Worm (Caenorhabditis elegans) whole organism, late embryonic: ENCODE measurements around the gene hum-6.

Experiments
- F13H6.1 ChIP-seq: sonication (generic microtip); optimal IDR thresholded peaks from 2 replicates; lab custom pipeline; 2016; ENCODE audit warnings: missing genetic modification characterization, missing compliant biosample characterization
- K02D7.2 ChIP-seq: sonication (generic microtip); optimal IDR thresholded peaks from 2 replicates; lab custom pipeline; 2017; ENCODE audit warnings: mild to moderate bottlenecking, missing genetic modification characterization, missing compliant biosample characterization
- K09A11.1 ChIP-seq: sonication (generic microtip); optimal IDR thresholded peaks from 2 replicates; lab custom pipeline; 2017; ENCODE audit warnings: antibody characterized with exemption, mild to moderate bottlenecking, missing genetic modification characterization, missing compliant biosample characterization; ENCODE audit not compliant: insufficient read depth
- ahr-1 ChIP-seq: sonication (generic microtip); optimal IDR thresholded peaks from 2 replicates; lab custom pipeline; 2016; ENCODE audit warnings: missing genetic modification characterization, missing compliant biosample characterization
- ama-1 ChIP-seq: fragments of 150-350 bp; optimal IDR thresholded peaks from 2 replicates; lab custom pipeline; 2014
- ceh-14 ChIP-seq: sonication (generic microtip); optimal IDR thresholded peaks from 2 replicates; lab custom pipeline; 2016; ENCODE audit warnings: missing genotype, missing genetic modification characterization, missing compliant biosample characterization
- ceh-18 ChIP-seq: sonication (generic microtip); optimal IDR thresholded peaks from 2 replicates; lab custom pipeline; 2016; ENCODE audit warnings: missing genetic modification characterization, missing compliant biosample characterization
- ceh-19 ChIP-seq: fragments of 200-800 bp; sonication (Bioruptor generic); optimal IDR thresholded peaks from 2 replicates; lab custom pipeline; 2018; ENCODE audit warnings: mild to moderate bottlenecking, missing genetic modification characterization, missing compliant biosample characterization
- ceh-22 ChIP-seq: sonication (generic microtip); optimal IDR thresholded peaks from 2 replicates; lab custom pipeline; 2017; ENCODE audit warnings: missing biosample characterization, missing genetic modification characterization
- ceh-24 ChIP-seq: sonication (generic microtip); optimal IDR thresholded peaks from 2 replicates; lab custom pipeline; 2016; ENCODE audit warnings: mild to moderate bottlenecking, missing genetic modification characterization, missing compliant biosample characterization
- ceh-30 ChIP-seq: fragments of 150-350 bp; optimal IDR thresholded peaks from 2 replicates; lab custom pipeline; 2014; ENCODE audit warnings: missing biosample characterization, missing genetic modification characterization
- ceh-6 ChIP-seq: fragments of 200-800 bp; sonication (Bioruptor generic); optimal IDR thresholded peaks from 2 replicates; lab custom pipeline; 2018; ENCODE audit warnings: mild to moderate bottlenecking, missing genetic modification characterization, missing compliant biosample characterization
- ceh-9 ChIP-seq: sonication (generic microtip); optimal IDR thresholded peaks from 2 replicates; lab custom pipeline; 2016; ENCODE audit warnings: mild to moderate bottlenecking, missing genetic modification characterization, inconsistent platforms, missing compliant biosample characterization
- dmd-4 ChIP-seq: sonication (generic microtip); optimal IDR thresholded peaks from 2 replicates; lab custom pipeline; 2016; ENCODE audit warnings: borderline replicate concordance, missing genetic modification characterization, missing compliant biosample characterization
- elt-2 ChIP-seq: sonication (generic microtip); optimal IDR thresholded peaks from 2 replicates; lab custom pipeline; 2016; ENCODE audit warnings: missing genetic modification reagents, missing genetic modification characterization, missing compliant biosample characterization
- elt-4 ChIP-seq: sonication (generic microtip); optimal IDR thresholded peaks from 2 replicates; lab custom pipeline; 2016; ENCODE audit warnings: missing genetic modification characterization, missing compliant biosample characterization
- ets-4 ChIP-seq: sonication (generic microtip); optimal IDR thresholded peaks from 2 replicates; lab custom pipeline; 2016; ENCODE audit warnings: missing genetic modification characterization, missing compliant biosample characterization
- fkh-6 ChIP-seq: sonication (generic microtip); optimal IDR thresholded peaks from 2 replicates; lab custom pipeline; 2016; ENCODE audit warnings: missing genetic modification characterization, missing compliant biosample characterization
- hlh-13 ChIP-seq: fragments of 200-800 bp; sonication (Bioruptor generic); optimal IDR thresholded peaks from 2 replicates; lab custom pipeline; 2018; ENCODE audit warnings: mild to moderate bottlenecking, missing genetic modification characterization, missing compliant biosample characterization
- hlh-15 ChIP-seq: sonication (generic microtip); optimal IDR thresholded peaks from 2 replicates; lab custom pipeline; 2016; ENCODE audit warnings: missing genetic modification characterization, missing compliant biosample characterization
- hlh-30 ChIP-seq: sonication (generic microtip); optimal IDR thresholded peaks from 2 replicates; lab custom pipeline; 2017; ENCODE audit warnings: antibody characterized with exemption, missing genetic modification characterization, missing compliant biosample characterization; ENCODE audit not compliant: insufficient read depth
- hlh-8 ChIP-seq: sonication (generic microtip); optimal IDR thresholded peaks from 2 replicates; lab custom pipeline; 2016; ENCODE audit warnings: missing genotype, missing genetic modification characterization, missing compliant biosample characterization
- lim-6 ChIP-seq: sonication (generic microtip); optimal IDR thresholded peaks from 2 replicates; lab custom pipeline; 2016; ENCODE audit warnings: missing genetic modification characterization, missing compliant biosample characterization
- madf-2 ChIP-seq: sonication (generic microtip); optimal IDR thresholded peaks from 2 replicates; lab custom pipeline; 2017; ENCODE audit warnings: missing genetic modification characterization, missing compliant biosample characterization
- mec-3 ChIP-seq: sonication (generic microtip); optimal IDR thresholded peaks from 2 replicates; lab custom pipeline; 2016; ENCODE audit warnings: borderline replicate concordance, missing genetic modification characterization, missing compliant biosample characterization
- nhr-11 ChIP-seq: fragments of 150-350 bp; optimal IDR thresholded peaks from 2 replicates; lab custom pipeline; 2014; ENCODE audit warnings: missing biosample characterization, missing genetic modification characterization
- nhr-232 ChIP-seq: sonication (generic microtip); optimal IDR thresholded peaks from 2 replicates; lab custom pipeline; 2016; ENCODE audit warnings: missing genetic modification characterization, missing compliant biosample characterization
- pat-9 ChIP-seq: fragments of 200-800 bp; sonication (Bioruptor generic); optimal IDR thresholded peaks from 2 replicates; lab custom pipeline; 2018; ENCODE audit warnings: mild to moderate bottlenecking, missing genetic modification characterization, moderate library complexity, missing compliant biosample characterization
- pha-4 ChIP-seq: fragments of 150-350 bp; optimal IDR thresholded peaks from 2 replicates; lab custom pipeline; 2018; ENCODE audit warnings: missing biosample characterization, missing genetic modification reagents, missing genetic modification characterization
- pros-1 ChIP-seq: fragments of 150-350 bp; optimal IDR thresholded peaks from 2 replicates; lab custom pipeline; 2014; ENCODE audit warnings: missing biosample characterization, missing genetic modification reagents, missing genetic modification characterization
- ref-2 ChIP-seq: sonication (generic microtip); optimal IDR thresholded peaks from 2 replicates; lab custom pipeline; 2016; ENCODE audit warnings: missing genetic modification characterization, missing compliant biosample characterization
- sdc-2 ChIP-seq: sonication (generic microtip); optimal IDR thresholded peaks from 2 replicates; lab custom pipeline; 2016; ENCODE audit warnings: missing genotype, missing genetic modification characterization, missing compliant biosample characterization
- sox-2 ChIP-seq: fragments of 200-800 bp; sonication (Bioruptor generic); IDR thresholded peaks from 2 replicates; pipeline ENCODE4 v1.3.6; 2022; ENCODE audit warnings: missing genetic modification reagents, missing genetic modification characterization, missing compliant biosample characterization
- sox-4 ChIP-seq: sonication (generic microtip); optimal IDR thresholded peaks from 2 replicates; lab custom pipeline; 2017; ENCODE audit warnings: mild to moderate bottlenecking, missing genetic modification characterization, inconsistent platforms, missing compliant biosample characterization
- tbx-2 ChIP-seq: sonication (generic microtip); optimal IDR thresholded peaks from 2 replicates; lab custom pipeline; 2016; ENCODE audit warnings: missing genetic modification characterization, missing compliant biosample characterization
- tbx-7 ChIP-seq: sonication (generic microtip); optimal IDR thresholded peaks from 2 replicates; lab custom pipeline; 2016; ENCODE audit warnings: missing genotype, missing genetic modification characterization, missing compliant biosample characterization
- unc-3 ChIP-seq, 2 experiments: fragments of 200-800 bp in 1 of 2; sonication (Bioruptor generic) in 1 of 2; sonication (generic microtip) in 1 of 2; conservative IDR thresholded peaks in 1 of 2; optimal IDR thresholded peaks in 1 of 2; 2 replicates each; pipeline versions ENCODE4 v1.3.6 to Lab custom; 2016 to 2022; ENCODE audit warnings: missing compliant biosample characterization in 2 of 2, missing genetic modification characterization in 2 of 2, missing genetic modification reagents in 1 of 2
- unc-55 ChIP-seq: sonication (generic microtip); optimal IDR thresholded peaks from 2 replicates; lab custom pipeline; 2017; ENCODE audit warnings: missing biosample characterization, missing genetic modification reagents, missing genetic modification characterization
- zip-5 ChIP-seq: sonication (generic microtip); optimal IDR thresholded peaks from 2 replicates; lab custom pipeline; 2016; ENCODE audit warnings: missing genetic modification characterization, missing compliant biosample characterization

Gene hum-6

ce11 chrX:2316859-2317258 lies 14.0 kb downstream of the hum-6 start:
- TF ChIP-seq K09A11.1 (no peak), nhr-11 (tag; lab: Kevin White, UChicago) (no peak), lim-6 (tag; lab: Kevin White, UChicago) (no peak), ets-4 (no peak), ceh-9 (tag; lab: Kevin White, UChicago) (no peak), mec-3 (tag; lab: Kevin White, UChicago) (no peak)
- TF ChIP-seq, all 69 proteins: peak for 0

- TF ChIP-seq tbx-7 (tag; lab: Kevin White, UChicago) (no peak), ahr-1 (tag; lab: Kevin White, UChicago) (no peak), hlh-30 (tag; lab: Kevin White, UChicago) (no peak), madf-2 (tag; lab: Kevin White, UChicago) (no peak), elt-2 (tag; lab: Kevin White, UChicago) (no peak), pros-1 (no peak), pha-4 (no peak), sox-2 (GFP tag; lab: Robert Waterston, UW) (no peak), dmd-4 (no peak), sox-4 (tag; lab: Kevin White, UChicago) (no peak)
These were observed 14.6 kb downstream of the hum-6 start for ce11 chrX:2317480-2317879.

ce11 chrX:2319238-2319637 lies 16.4 kb downstream of the hum-6 start, which contains the start of gene aakg-4:
Gene aakg-4, minus strand, starts transcription at chrX:2319338.
- TF ChIP-seq ceh-18 (tag; lab: Kevin White, UChicago) (no peak), ceh-30 (tag; lab: Kevin White, UChicago) (no peak)

- TF ChIP-seq sdc-2 (tag; lab: Kevin White, UChicago): no peak
- TF ChIP-seq elt-2 (tag; lab: Kevin White, UChicago): peak; percentile 28
- TF ChIP-seq hlh-13 (GFP tag; lab: Kevin White, UChicago): no peak
- TF ChIP-seq F13H6.1 (tag; lab: Kevin White, UChicago): no peak
- no peak for TF ChIP-seq tbx-2 (tag; lab: Kevin White, UChicago)
- TF ChIP-seq elt-4 (tag; lab: Kevin White, UChicago): no peak
- no peak for TF ChIP-seq ref-2 (tag; lab: Kevin White, UChicago)
- TF ChIP-seq hlh-8 (tag; lab: Kevin White, UChicago): no peak
These were observed 17.7 kb downstream of the hum-6 start for ce11 chrX:2320539-2320938.

DNA sequence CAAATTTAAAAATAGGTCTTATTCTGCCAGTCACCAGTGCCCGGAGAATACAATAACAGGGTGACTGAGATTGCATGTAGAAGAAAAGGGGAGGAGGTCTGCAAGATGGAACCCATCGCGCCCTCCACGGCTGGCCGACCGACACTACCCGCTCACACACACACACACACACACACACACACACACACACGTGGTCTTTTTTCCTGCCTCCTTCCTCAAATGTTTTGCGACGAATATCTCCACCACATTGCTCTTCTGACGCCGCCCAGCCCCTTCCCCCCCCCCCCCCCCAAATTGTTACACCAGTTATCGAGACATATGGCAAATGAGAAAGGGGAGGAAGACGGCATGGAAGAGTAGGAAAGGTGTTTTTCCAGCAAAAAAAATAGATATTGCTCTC lies 18.9 kb downstream of the hum-6 start:
- TF ChIP-seq unc-55 (GFP tag; lab: Kevin White, UChicago) (no peak), sdc-2 (tag; lab: Kevin White, UChicago) (no peak), ceh-6 (GFP tag; lab: Kevin White, UChicago) (peak; percentile 14), hlh-30 (tag; lab: Kevin White, UChicago) (peak; percentile 34), ceh-24 (tag; lab: Kevin White, UChicago) (no peak), pat-9 (tag; lab: Kevin White, UChicago) (peak; percentile 39)

DNA sequence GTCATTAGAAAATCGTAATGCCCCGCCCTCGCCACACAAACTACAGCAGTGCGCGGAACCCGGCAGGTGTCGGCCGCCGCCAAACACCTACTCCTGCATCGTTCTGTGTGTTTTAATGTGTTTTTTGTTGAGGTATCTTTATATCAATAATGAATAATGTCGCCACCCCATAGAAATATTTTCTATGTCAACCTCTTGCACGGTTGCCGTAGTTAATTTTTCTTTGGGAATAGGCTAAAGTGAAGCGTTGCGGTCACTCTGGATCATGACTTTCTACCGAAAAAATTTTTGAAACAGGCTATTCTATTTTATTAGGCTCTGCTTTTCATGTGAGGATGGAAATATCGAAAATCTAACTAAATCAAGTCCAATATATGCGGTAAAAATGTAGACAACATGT lies 26.0 kb downstream of the hum-6 start:
- TF ChIP-seq ama-1 (lab: Kevin White, UChicago) (peak; percentile 69), nhr-232 (tag; lab: Kevin White, UChicago) (no peak), ceh-14 (tag; lab: Kevin White, UChicago) (no peak), elt-2 (tag; lab: Kevin White, UChicago) (peak; percentile 12), ceh-22 (tag; lab: Kevin White, UChicago) (no peak), fkh-6 (tag; lab: Kevin White, UChicago) (no peak), ceh-19 (GFP tag; lab: Kevin White, UChicago) (no peak), hlh-15 (tag; lab: Kevin White, UChicago) (no peak), K02D7.2 (tag; lab: Kevin White, UChicago) (no peak), zip-5 (tag; lab: Kevin White, UChicago) (no peak), tbx-2 (tag; lab: Kevin White, UChicago) (peak; percentile 16), lim-6 (tag; lab: Kevin White, UChicago) (no peak), unc-3 (GFP tag; conservative IDR thresholded peaks at IDR 0.05; lab: Robert Waterston, UW) (no peak), unc-3 (tag; optimal IDR thresholded peaks at IDR 0.05; lab: Kevin White, UChicago) (no peak)
